Fruit fly (Drosophila melanogaster) whole organism, embryonic: ENCODE measurements around the gene CG14221.
A peak's percentile ranks its signal among the peaks of the same experiment; 100 is the strongest.

Experiments used
- Asciz ChIP-seq: fragments of 200-800 bp; sonication (Bioruptor generic); optimal IDR thresholded peaks from 2 replicates; lab custom pipeline; 2017; ENCODE audit warnings: missing biosample characterization, mild to moderate bottlenecking, missing genetic modification characterization, missing genetic modification reagents
- BEAF-32 ChIP-seq: fragments of 200-800 bp; sonication (Bioruptor generic); optimal IDR thresholded peaks from 3 replicates; lab custom pipeline; 2017; ENCODE audit warnings: missing biosample characterization, missing genetic modification characterization, mild to moderate bottlenecking, moderate library complexity, missing genetic modification reagents
- C15 ChIP-seq: fragments of 200-800 bp; sonication (Bioruptor generic); IDR thresholded peaks from 3 replicates; pipeline ENCODE4 v1.3.6; 2022; ENCODE audit warnings: missing biosample characterization, missing genetic modification characterization
- CG10431 ChIP-seq: fragments of 200-800 bp; sonication (Bioruptor generic); optimal IDR thresholded peaks from 3 replicates; lab custom pipeline; 2018; ENCODE audit warnings: missing biosample characterization, mild to moderate bottlenecking, missing genetic modification characterization
- CG10654 ChIP-seq: fragments of 200-800 bp; sonication (Bioruptor generic); optimal IDR thresholded peaks from 2 replicates; lab custom pipeline; 2016; ENCODE audit warnings: missing biosample characterization, missing genetic modification characterization
- CG12155 ChIP-seq: fragments of 200-800 bp; sonication (Bioruptor generic); optimal IDR thresholded peaks from 3 replicates; lab custom pipeline; 2016; ENCODE audit warnings: missing biosample characterization, missing genetic modification characterization
- CG12219 ChIP-seq: fragments of 200-800 bp; sonication (Bioruptor generic); optimal IDR thresholded peaks from 3 replicates; lab custom pipeline; 2018; ENCODE audit warnings: missing biosample characterization, mild to moderate bottlenecking, missing genetic modification characterization
- CG15696 ChIP-seq: fragments of 200-800 bp; sonication (Bioruptor generic); optimal IDR thresholded peaks from 2 replicates; lab custom pipeline; 2019; ENCODE audit warnings: missing biosample characterization, mild to moderate bottlenecking, missing genetic modification characterization, moderate library complexity
- CG1647 ChIP-seq: fragments of 200-800 bp; sonication (Bioruptor generic); optimal IDR thresholded peaks from 3 replicates; lab custom pipeline; 2016; ENCODE audit warnings: missing biosample characterization, missing genetic modification characterization
- CG16863 ChIP-seq: fragments of 200-800 bp; sonication (Bioruptor generic); optimal IDR thresholded peaks from 3 replicates; lab custom pipeline; 2016; ENCODE audit warnings: missing biosample characterization, missing genetic modification characterization
- CG17359 ChIP-seq: fragments of 200-800 bp; sonication (Bioruptor generic); optimal IDR thresholded peaks from 3 replicates; lab custom pipeline; 2018; ENCODE audit warnings: missing biosample characterization, mild to moderate bottlenecking, missing genetic modification characterization, moderate library complexity
- CG17829 ChIP-seq: fragments of 200-800 bp; optimal IDR thresholded peaks from 2 replicates; lab custom pipeline; 2019; ENCODE audit warnings: missing biosample characterization, mild to moderate bottlenecking, missing genetic modification characterization, moderate library complexity
- CG31388 ChIP-seq: fragments of 200-800 bp; sonication (Bioruptor generic); optimal IDR thresholded peaks from 2 replicates; lab custom pipeline; 2016; ENCODE audit warnings: missing biosample characterization, missing genetic modification characterization
- CG33213 ChIP-seq: fragments of 200-800 bp; sonication (Bioruptor generic); optimal IDR thresholded peaks from 3 replicates; lab custom pipeline; 2016; ENCODE audit warnings: missing biosample characterization, missing genetic modification characterization
- CG33557 ChIP-seq: fragments of 200-800 bp; sonication (Bioruptor generic); optimal IDR thresholded peaks from 2 replicates; lab custom pipeline; 2019; ENCODE audit warnings: missing biosample characterization, mild to moderate bottlenecking, missing genetic modification characterization, moderate library complexity
- CG4282 ChIP-seq: fragments of 200-800 bp; sonication (Bioruptor generic); optimal IDR thresholded peaks from 2 replicates; lab custom pipeline; 2016; ENCODE audit warnings: missing biosample characterization, missing genetic modification characterization
- CG4360 ChIP-seq: fragments of 200-800 bp; sonication (Bioruptor generic); IDR thresholded peaks from 2 replicates; pipeline ENCODE4 v1.3.6; 2022; ENCODE audit warnings: missing biosample characterization, missing genetic modification characterization
- CG4854 ChIP-seq: fragments of 200-800 bp; sonication (Bioruptor generic); optimal IDR thresholded peaks from 2 replicates; lab custom pipeline; 2016; ENCODE audit warnings: missing biosample characterization, missing genetic modification characterization, inconsistent platforms
- CG6272 ChIP-seq: fragments of 200-800 bp; sonication (Bioruptor generic); IDR thresholded peaks from 2 replicates; pipeline ENCODE4 v1.3.6; 2022; ENCODE audit warnings: missing biosample characterization, missing genetic modification characterization
- CG6683 ChIP-seq: fragments of 200-800 bp; sonication (Bioruptor generic); optimal IDR thresholded peaks from 2 replicates; lab custom pipeline; 2017; ENCODE audit warnings: missing biosample characterization, mild to moderate bottlenecking, missing genetic modification characterization, missing genetic modification reagents
- CG6791 ChIP-seq: fragments of 200-800 bp; sonication (Bioruptor generic); IDR thresholded peaks from 3 replicates; pipeline ENCODE4 v1.3.6; 2022; ENCODE audit warnings: missing biosample characterization, missing genetic modification characterization; ENCODE audit not compliant: partially characterized antibody
- CG7372 ChIP-seq: fragments of 200-800 bp; sonication (Bioruptor generic); IDR thresholded peaks from 2 replicates; pipeline ENCODE4 v1.3.6; 2022; ENCODE audit warnings: missing biosample characterization, missing genetic modification characterization
- CG7987 ChIP-seq: fragments of 200-800 bp; sonication (Bioruptor generic); optimal IDR thresholded peaks from 2 replicates; lab custom pipeline; 2018; ENCODE audit warnings: missing biosample characterization, mild to moderate bottlenecking, missing genetic modification characterization, moderate library complexity
- CG9727 ChIP-seq: fragments of 200-800 bp; sonication (Bioruptor generic); optimal IDR thresholded peaks from 3 replicates; lab custom pipeline; 2017; ENCODE audit warnings: missing biosample characterization, mild to moderate bottlenecking, missing genetic modification characterization
- Dfd ChIP-seq, 2 experiments: fragments of >200 bp; optimal IDR thresholded peaks; 2 replicates each; lab custom pipeline; 2017; ENCODE audit warnings: missing biosample characterization in 2 of 2, missing genetic modification characterization in 2 of 2
- Gug ChIP-seq: fragments of 200-800 bp; sonication (Bioruptor generic); IDR thresholded peaks from 4 replicates; pipeline ENCODE4 v1.3.6; 2022; ENCODE audit warnings: missing biosample characterization, missing genetic modification characterization
- H2.0 ChIP-seq: fragments of 200-800 bp; sonication (Bioruptor generic); IDR thresholded peaks from 2 replicates; pipeline ENCODE4 v1.3.6; 2022; ENCODE audit warnings: missing biosample characterization, missing genetic modification characterization
- HLH3B ChIP-seq: fragments of 200-800 bp; sonication (Bioruptor generic); IDR thresholded peaks from 2 replicates; pipeline ENCODE4 v1.3.6; 2022; ENCODE audit warnings: missing biosample characterization, missing genetic modification characterization
- Hey ChIP-seq: fragments of 200-800 bp; sonication (Bioruptor generic); optimal IDR thresholded peaks from 3 replicates; lab custom pipeline; 2018; ENCODE audit warnings: missing biosample characterization, mild to moderate bottlenecking, missing genetic modification characterization
- Hr51 ChIP-seq, 2 experiments: fragments of 200-800 bp; sonication (Bioruptor generic); optimal IDR thresholded peaks; 2 replicates in 1 of 2; 3 replicates in 1 of 2; lab custom pipeline; 2016 to 2018; ENCODE audit warnings: missing biosample characterization in 2 of 2, missing genetic modification characterization in 2 of 2, mild to moderate bottlenecking in 1 of 2, moderate library complexity in 1 of 2
- Kr ChIP-seq: fragments of 200-800 bp; sonication (Bioruptor generic); optimal IDR thresholded peaks from 2 replicates; lab custom pipeline; 2017; ENCODE audit warnings: missing biosample characterization, mild to moderate bottlenecking, missing genetic modification characterization
- NC2α ChIP-seq: fragments of 200-800 bp; sonication (Bioruptor generic); optimal IDR thresholded peaks from 2 replicates; lab custom pipeline; 2016; ENCODE audit warnings: missing biosample characterization, missing genetic modification characterization
- Nf-YC ChIP-seq: fragments of 200-800 bp; optimal IDR thresholded peaks from 3 replicates; lab custom pipeline; 2019; ENCODE audit warnings: missing biosample characterization, mild to moderate bottlenecking, missing genetic modification characterization, moderate library complexity
- Sox102F ChIP-seq: fragments of 200-800 bp; sonication (Bioruptor generic); optimal IDR thresholded peaks from 2 replicates; lab custom pipeline; 2018; ENCODE audit warnings: missing biosample characterization, mild to moderate bottlenecking, missing genetic modification characterization, moderate library complexity
- corto ChIP-seq: fragments of 200-800 bp; sonication (Bioruptor generic); optimal IDR thresholded peaks from 2 replicates; lab custom pipeline; 2016; ENCODE audit warnings: missing biosample characterization, mild to moderate bottlenecking, missing genetic modification characterization, moderate library complexity
- croc ChIP-seq: fragments of 200-800 bp; sonication (Bioruptor generic); conservative IDR thresholded peaks from 3 replicates; pipeline ENCODE4 v1.3.6; 2022; ENCODE audit warnings: missing biosample characterization, missing genetic modification characterization
- eyg ChIP-seq: fragments of 200-800 bp; sonication (Bioruptor generic); optimal IDR thresholded peaks from 3 replicates; lab custom pipeline; 2016; ENCODE audit warnings: missing biosample characterization, missing genetic modification characterization
- gcm ChIP-seq: fragments of 200-800 bp; sonication (Bioruptor generic); optimal IDR thresholded peaks from 2 replicates; lab custom pipeline; 2019; ENCODE audit warnings: missing biosample characterization, mild to moderate bottlenecking, missing genetic modification characterization, moderate library complexity
- hth ChIP-seq: fragments of >200 bp; optimal IDR thresholded peaks from 2 replicates; lab custom pipeline; 2017; ENCODE audit warnings: inconsistent platforms
- jing ChIP-seq: fragments of 200-800 bp; sonication (Bioruptor generic); optimal IDR thresholded peaks from 2 replicates; lab custom pipeline; 2018; ENCODE audit warnings: missing biosample characterization, mild to moderate bottlenecking, missing genetic modification characterization
- knrl ChIP-seq: fragments of 200-800 bp; sonication (Bioruptor generic); IDR thresholded peaks from 3 replicates; pipeline ENCODE4 v1.3.6; 2022; ENCODE audit warnings: missing biosample characterization, missing genetic modification characterization; ENCODE audit not compliant: partially characterized antibody
- nerfin-2 ChIP-seq: fragments of 200-800 bp; sonication (Bioruptor generic); IDR thresholded peaks from 2 replicates; pipeline ENCODE4 v1.3.6; 2022; ENCODE audit warnings: missing biosample characterization, missing genetic modification characterization; ENCODE audit not compliant: partially characterized antibody
- nmo ChIP-seq: fragments of 200-800 bp; sonication (Bioruptor generic); optimal IDR thresholded peaks from 2 replicates; lab custom pipeline; 2018; ENCODE audit warnings: missing biosample characterization, mild to moderate bottlenecking, missing genetic modification characterization, moderate library complexity
- oc ChIP-seq: fragments of 200-800 bp; sonication (Bioruptor generic); optimal IDR thresholded peaks from 2 replicates; lab custom pipeline; 2018; ENCODE audit warnings: missing biosample characterization, mild to moderate bottlenecking, missing genetic modification characterization, moderate library complexity
- org-1 ChIP-seq: fragments of 200-800 bp; sonication (Bioruptor generic); optimal IDR thresholded peaks from 2 replicates; lab custom pipeline; 2017; ENCODE audit warnings: missing biosample characterization, missing genetic modification characterization
- run ChIP-seq: fragments of 200-800 bp; sonication (Bioruptor generic); optimal IDR thresholded peaks from 3 replicates; lab custom pipeline; 2018; ENCODE audit warnings: missing biosample characterization, mild to moderate bottlenecking, missing genetic modification characterization
- salm ChIP-seq: fragments of 200-800 bp; sonication (Bioruptor generic); optimal IDR thresholded peaks from 2 replicates; lab custom pipeline; 2018; ENCODE audit warnings: missing biosample characterization, mild to moderate bottlenecking, missing genetic modification characterization
- seq ChIP-seq: fragments of 200-800 bp; sonication (Bioruptor generic); IDR thresholded peaks from 2 replicates; pipeline ENCODE4 v1.3.6; 2022; ENCODE audit warnings: missing biosample characterization, missing genetic modification characterization
- vfl ChIP-seq: fragments of 200-800 bp; sonication (Bioruptor generic); optimal IDR thresholded peaks from 2 replicates; lab custom pipeline; 2016; ENCODE audit warnings: missing biosample characterization, missing genetic modification characterization

Gene CG14221

dm6 chrX:19597684-19598363, 23.2 kb downstream of the CG14221 start, which contains the start of gene RpS10b (continued):
- TF ChIP-seq Sox102F (GFP tag; lab: Kevin White, UChicago) (peak; percentile 47), Hr51 (GFP tag; optimal IDR thresholded peaks at IDR 0.05; lab: Kevin White, UChicago) (peak; percentile 78), eyg (peak; percentile 93), CG9727 (GFP tag; lab: Kevin White, UChicago) (peak; percentile 97), BEAF-32 (GFP tag; lab: Kevin White, UChicago) (peak; percentile 98), CG4854 (GFP tag; lab: Kevin White, UChicago) (peak; percentile 87), CG17359 (tag; lab: Kevin White, UChicago) (peak; percentile 81), croc (GFP tag; lab: Robert Waterston, UW) (peak; percentile 60; the same call in 2 of the 3 replicates), Gug (GFP tag; lab: Robert Waterston, UW) (peak; percentile 49; the same call in 2 of the 4 replicates), CG12219 (GFP tag; lab: Kevin White, UChicago) (peak; percentile 89), CG7372 (GFP tag; lab: Robert Waterston, UW) (peak; percentile 41), CG1647 (GFP tag; lab: Kevin White, UChicago) (peak; percentile 48), seq (GFP tag; lab: Robert Waterston, UW) (peak; percentile 83), CG6272 (GFP tag; lab: Robert Waterston, UW) (peak; percentile 63; the same call in 1 of the 2 replicates), nerfin-2 (GFP tag; lab: Robert Waterston, UW) (peak; percentile 86), CG12155 (GFP tag; lab: Kevin White, UChicago) (peak; percentile 62), C15 (GFP tag; lab: Robert Waterston, UW) (peak; percentile 25; the same call in 1 of the 3 replicates), CG16863 (GFP tag; lab: Kevin White, UChicago) (peak; percentile 83), CG10654 (GFP tag; lab: Kevin White, UChicago) (peak; percentile 83), org-1 (peak; percentile 91), CG4360 (GFP tag; lab: Robert Waterston, UW) (no peak), NC2α (peak; percentile 94), Hey (tag; lab: Kevin White, UChicago) (peak; percentile 91), HLH3B (GFP tag; lab: Robert Waterston, UW) (peak; percentile 57), oc (tag; lab: Kevin White, UChicago) (peak; percentile 68), CG6683 (GFP tag; lab: Kevin White, UChicago) (peak; percentile 84), hth (lab: Kevin White, UChicago) (no peak), Asciz (peak; percentile 94), CG10431 (GFP tag; lab: Kevin White, UChicago) (peak; percentile 96), salm (tag; lab: Kevin White, UChicago) (peak; percentile 83), CG33213 (GFP tag; lab: Kevin White, UChicago) (peak; percentile 87), Nf-YC (peak; percentile 71), Kr (GFP tag; lab: Kevin White, UChicago) (peak; percentile 88), jing (GFP tag; lab: Kevin White, UChicago) (peak; percentile 47), CG6791 (GFP tag; lab: Robert Waterston, UW) (peak; percentile 87), gcm (peak; percentile 82), CG15696 (tag; lab: Kevin White, UChicago) (peak; percentile 32), H2.0 (peak; percentile 71), corto (GFP tag; lab: Kevin White, UChicago) (no peak), CG4282 (GFP tag; lab: Kevin White, UChicago) (no peak), Dfd (GFP tag; optimal IDR thresholded peaks at IDR 0.05; lab: Kevin White, UChicago) (no peak), run (tag; lab: Kevin White, UChicago) (peak; percentile 70), CG17829 (tag; lab: Kevin White, UChicago) (peak; percentile 80), CG33557 (GFP tag; lab: Kevin White, UChicago) (peak; percentile 86), nmo (GFP tag; lab: Kevin White, UChicago) (peak; percentile 89), vfl (GFP tag; lab: Kevin White, UChicago) (no peak), knrl (GFP tag; lab: Robert Waterston, UW) (peak; percentile 97), CG7987 (peak; percentile 97), CG31388 (GFP tag; lab: Kevin White, UChicago) (peak; percentile 29)
